Fruit fly (Drosophila melanogaster) whole organism, adult: Measurements from ENCODE around the gene Ran-like.

ENCODE experiments used
- CG11617 ChIP-seq: fragments of 200-800 bp; sonication (Bioruptor generic); optimal IDR thresholded peaks from 2 replicates; lab custom pipeline; 2017; ENCODE audit warnings: mild to moderate bottlenecking, missing biosample characterization, missing genetic modification reagents, missing genetic modification characterization
- CG12768 ChIP-seq: fragments of 200-800 bp; sonication (Bioruptor generic); optimal IDR thresholded peaks from 2 replicates; lab custom pipeline; 2017; ENCODE audit warnings: missing biosample characterization, missing genetic modification characterization, mild to moderate bottlenecking, moderate library complexity, missing genetic modification reagents
- CG14711 ChIP-seq: fragments of 200-800 bp; sonication (Bioruptor generic); optimal IDR thresholded peaks from 2 replicates; lab custom pipeline; 2018; ENCODE audit warnings: missing biosample characterization, mild to moderate bottlenecking, missing genetic modification characterization, moderate library complexity
- CG1620 ChIP-seq: fragments of 200-800 bp; sonication (Bioruptor generic); optimal IDR thresholded peaks from 2 replicates; lab custom pipeline; 2016; ENCODE audit warnings: missing biosample characterization, missing genetic modification characterization
- CG33017 ChIP-seq: fragments of 200-800 bp; sonication (Bioruptor generic); optimal IDR thresholded peaks from 2 replicates; lab custom pipeline; 2018; ENCODE audit warnings: missing biosample characterization, mild to moderate bottlenecking, missing genetic modification characterization, moderate library complexity
- CG5204 ChIP-seq: fragments of 200-800 bp; sonication (Bioruptor generic); optimal IDR thresholded peaks from 2 replicates; lab custom pipeline; 2016; ENCODE audit warnings: missing biosample characterization, missing genetic modification characterization
- CG7045 ChIP-seq: fragments of 200-800 bp; sonication (Bioruptor generic); optimal IDR thresholded peaks from 2 replicates; lab custom pipeline; 2017; ENCODE audit warnings: missing biosample characterization, mild to moderate bottlenecking, missing genetic modification characterization
- CG7101 ChIP-seq: fragments of 200-800 bp; sonication (Bioruptor generic); optimal IDR thresholded peaks from 2 replicates; lab custom pipeline; 2018; ENCODE audit warnings: missing biosample characterization, mild to moderate bottlenecking, missing genetic modification characterization, moderate library complexity
- Clk ChIP-seq: fragments of 200-800 bp; sonication (Bioruptor generic); optimal IDR thresholded peaks from 2 replicates; lab custom pipeline; 2017; ENCODE audit warnings: missing biosample characterization, missing genetic modification characterization
- Crg-1 ChIP-seq: fragments of 200-800 bp; sonication (Bioruptor generic); optimal IDR thresholded peaks from 2 replicates; lab custom pipeline; 2016; ENCODE audit warnings: missing biosample characterization, missing genetic modification characterization
- Hr96 ChIP-seq: fragments of 200-800 bp; sonication (Bioruptor generic); optimal IDR thresholded peaks from 2 replicates; lab custom pipeline; 2016; ENCODE audit warnings: missing biosample characterization, missing genetic modification characterization
- Mnt ChIP-seq: fragments of 200-800 bp; sonication (Bioruptor generic); optimal IDR thresholded peaks from 2 replicates; lab custom pipeline; 2016; ENCODE audit warnings: missing biosample characterization, mild to moderate bottlenecking, missing genetic modification characterization
- bab1 ChIP-seq: fragments of 200-800 bp; sonication (Bioruptor generic); optimal IDR thresholded peaks from 3 replicates; lab custom pipeline; 2019; ENCODE audit warnings: missing biosample characterization, mild to moderate bottlenecking, missing genetic modification characterization, moderate library complexity
- cic ChIP-seq: fragments of 200-800 bp; sonication (Bioruptor generic); optimal IDR thresholded peaks from 2 replicates; lab custom pipeline; 2017; ENCODE audit warnings: missing biosample characterization, mild to moderate bottlenecking, missing genetic modification characterization, moderate library complexity
- cnc ChIP-seq, 2 experiments: fragments of >200 bp; optimal IDR thresholded peaks; 2 replicates each; lab custom pipeline; 2017
- kay ChIP-seq: fragments of 200-800 bp; sonication (Bioruptor generic); peaks from one replicate; lab custom pipeline; 2016; ENCODE audit warnings: missing biosample characterization, missing genetic modification characterization, borderline replicate concordance
- ovo ChIP-seq: fragments of 200-800 bp; sonication (Bioruptor generic); optimal IDR thresholded peaks from 2 replicates; lab custom pipeline; 2016; ENCODE audit warnings: missing biosample characterization, missing genetic modification characterization
- pad ChIP-seq: fragments of 200-800 bp; sonication (Bioruptor generic); optimal IDR thresholded peaks from 3 replicates; lab custom pipeline; 2017; ENCODE audit warnings: missing biosample characterization, missing genetic modification characterization, mild to moderate bottlenecking, moderate library complexity, missing genetic modification reagents
- tj ChIP-seq: fragments of 200-800 bp; sonication (Bioruptor generic); optimal IDR thresholded peaks from 3 replicates; lab custom pipeline; 2017; ENCODE audit warnings: missing biosample characterization, mild to moderate bottlenecking, missing genetic modification characterization, moderate library complexity
- toe ChIP-seq: fragments of 200-800 bp; sonication (Bioruptor generic); optimal IDR thresholded peaks from 2 replicates; lab custom pipeline; 2016; ENCODE audit warnings: missing biosample characterization, missing genetic modification characterization

Gene Ran-like

dm6 chr3L:15531423-15532325 is 46.5 kb upstream of the Ran-like start, which contains the start of gene CG43248:
CG43248 (minus strand) TSS chr3L:15531473.
- TF ChIP-seq cic (GFP tag; lab: Kevin White, UChicago), result peak; percentile 85
- no peak for TF ChIP-seq CG11617

dm6 chr3L:15530638-15531225 is 45.5 kb upstream of the Ran-like start:
- TF ChIP-seq CG7101 (tag; lab: Kevin White, UChicago) (no peak), bab1 (GFP tag; lab: Kevin White, UChicago) (no peak), pad (GFP tag; lab: Kevin White, UChicago) (no peak), Clk (GFP tag; lab: Kevin White, UChicago) (no peak), CG12768 (GFP tag; lab: Kevin White, UChicago) (no peak), cic (GFP tag; lab: Kevin White, UChicago) (no peak), CG7045 (GFP tag; lab: Kevin White, UChicago) (no peak), Hr96 (no peak), kay (GFP tag; lab: Kevin White, UChicago) (peak; percentile 66), CG1620 (no peak), toe (GFP tag; lab: Kevin White, UChicago) (no peak), ovo (GFP tag; lab: Kevin White, UChicago) (no peak), CG11617 (no peak), cnc (optimal IDR thresholded peaks at IDR 0.05; lab: Kevin White, UChicago) (no peak), tj (peak; percentile 92)

- TF ChIP-seq toe (GFP tag; lab: Kevin White, UChicago) (no peak), Crg-1 (GFP tag; lab: Kevin White, UChicago) (no peak), ovo (GFP tag; lab: Kevin White, UChicago) (no peak), CG5204 (GFP tag; lab: Kevin White, UChicago) (no peak), CG14711 (tag; lab: Kevin White, UChicago) (no peak), Hr96 (no peak), CG11617 (no peak), CG33017 (no peak), kay (GFP tag; lab: Kevin White, UChicago) (no peak), Mnt (no peak)
Observed at dm6 chr3L:15530071-15530470, 44.9 kb upstream of the Ran-like start.

dm6 chr3L:15529143-15529542 is 43.9 kb upstream of the Ran-like start, which contains the start of gene obst-H:
obst-H (minus strand) TSS chr3L:15529243.
- no peak for TF ChIP-seq ovo (GFP tag; lab: Kevin White, UChicago)
- TF ChIP-seq pad (GFP tag; lab: Kevin White, UChicago), result no peak
- no peak for TF ChIP-seq Crg-1 (GFP tag; lab: Kevin White, UChicago)
- TF ChIP-seq CG14711 (tag; lab: Kevin White, UChicago), result no peak
- no peak for TF ChIP-seq kay (GFP tag; lab: Kevin White, UChicago)
- no peak for TF ChIP-seq bab1 (GFP tag; lab: Kevin White, UChicago)
- no peak for TF ChIP-seq CG12768 (GFP tag; lab: Kevin White, UChicago)
- TF ChIP-seq CG33017, result no peak
- no peak for TF ChIP-seq Clk (GFP tag; lab: Kevin White, UChicago)
- TF ChIP-seq Mnt, result no peak
- no peak for TF ChIP-seq CG7045 (GFP tag; lab: Kevin White, UChicago)
- TF ChIP-seq tj, result no peak
- no peak for TF ChIP-seq CG5204 (GFP tag; lab: Kevin White, UChicago)
- no peak for TF ChIP-seq CG11617
- no peak for TF ChIP-seq cic (GFP tag; lab: Kevin White, UChicago)
- no peak for TF ChIP-seq Hr96
- TF ChIP-seq cnc (optimal IDR thresholded peaks at IDR 0.05; lab: Kevin White, UChicago), result no peak
- TF ChIP-seq toe (GFP tag; lab: Kevin White, UChicago), result no peak
- no peak for TF ChIP-seq CG7101 (tag; lab: Kevin White, UChicago)

- TF ChIP-seq CG1620 (no peak), Mnt (no peak), cic (GFP tag; lab: Kevin White, UChicago) (no peak), pad (GFP tag; lab: Kevin White, UChicago) (no peak), CG14711 (tag; lab: Kevin White, UChicago) (no peak), CG12768 (GFP tag; lab: Kevin White, UChicago) (no peak), tj (no peak), CG7101 (tag; lab: Kevin White, UChicago) (no peak), Clk (GFP tag; lab: Kevin White, UChicago) (no peak), CG7045 (GFP tag; lab: Kevin White, UChicago) (no peak), Hr96 (no peak), ovo (GFP tag; lab: Kevin White, UChicago) (no peak), toe (GFP tag; lab: Kevin White, UChicago) (no peak), cnc (optimal IDR thresholded peaks at IDR 0.05; lab: Kevin White, UChicago) (no peak), Crg-1 (GFP tag; lab: Kevin White, UChicago) (no peak), kay (GFP tag; lab: Kevin White, UChicago) (no peak), CG33017 (no peak), CG5204 (GFP tag; lab: Kevin White, UChicago) (no peak), CG11617 (no peak), bab1 (GFP tag; lab: Kevin White, UChicago) (no peak)
Observed at dm6 chr3L:15528096-15528495, 42.9 kb upstream of the Ran-like start, which contains the start of gene CG42728. CG42728 (minus strand) TSS chr3L:15528196.
